Worm (Caenorhabditis elegans) whole organism, young adult: ENCODE data around the gene F14F8.14.

Experiments used
- B0261.1 ChIP-seq: sonication (generic microtip); optimal IDR thresholded peaks from 2 replicates; lab custom pipeline; 2016; ENCODE audit warnings: mild to moderate bottlenecking, missing genetic modification characterization, moderate library complexity, missing compliant biosample characterization
- C06A6.2 ChIP-seq: fragments of 200-800 bp; sonication (Bioruptor generic); conservative IDR thresholded peaks from 2 replicates; pipeline ENCODE4 v1.3.6; 2022; ENCODE audit warnings: missing genetic modification characterization, missing compliant biosample characterization
- C17E4.6 ChIP-seq: fragments of 200-800 bp; sonication (Bioruptor generic); IDR thresholded peaks from 2 replicates; pipeline ENCODE4 v1.3.6; 2022; ENCODE audit warnings: missing genetic modification reagents, missing genetic modification characterization, missing compliant biosample characterization
- F23B12.7 ChIP-seq: sonication (generic microtip); optimal IDR thresholded peaks from 2 replicates; lab custom pipeline; 2017; ENCODE audit warnings: missing genetic modification characterization, mild to moderate bottlenecking, missing compliant biosample characterization, antibody characterized with exemption, moderate library complexity; ENCODE audit not compliant: insufficient read depth
- F33H1.4 ChIP-seq: fragments of 200-800 bp; sonication (Bioruptor generic); IDR thresholded peaks from 2 replicates; pipeline ENCODE4 v1.3.6; 2022; ENCODE audit warnings: missing genetic modification reagents, missing genetic modification characterization, missing compliant biosample characterization
- F57A8.1 ChIP-seq: fragments of 200-800 bp; sonication (Bioruptor generic); optimal IDR thresholded peaks from 2 replicates; lab custom pipeline; 2018; ENCODE audit warnings: mild to moderate bottlenecking, missing genetic modification characterization, moderate library complexity, missing compliant biosample characterization
- K12H6.12 ChIP-seq: fragments of 200-800 bp; sonication (Bioruptor generic); optimal IDR thresholded peaks from 2 replicates; lab custom pipeline; 2018; ENCODE audit warnings: mild to moderate bottlenecking, missing genetic modification characterization, missing compliant biosample characterization
- Y56A3A.18 ChIP-seq: fragments of 200-800 bp; sonication (Bioruptor generic); IDR thresholded peaks from 2 replicates; pipeline ENCODE4 v1.3.6; 2022; ENCODE audit warnings: missing genetic modification reagents, missing genetic modification characterization, missing compliant biosample characterization
- Y95B8A.8 ChIP-seq: fragments of 200-800 bp; sonication (Bioruptor generic); IDR thresholded peaks from 2 replicates; pipeline ENCODE4 v1.3.6; 2022; ENCODE audit warnings: missing genetic modification reagents, missing genetic modification characterization, missing compliant biosample characterization
- attf-6 ChIP-seq: fragments of 200-800 bp; sonication (Bioruptor generic); IDR thresholded peaks from 2 replicates; pipeline ENCODE4 v1.3.6; 2022; ENCODE audit warnings: missing genetic modification reagents, missing genetic modification characterization, missing compliant biosample characterization
- bed-2 ChIP-seq: fragments of 200-800 bp; sonication (Bioruptor generic); IDR thresholded peaks from 2 replicates; pipeline ENCODE4 v1.3.6; 2022; ENCODE audit warnings: missing genetic modification reagents, missing genetic modification characterization, missing compliant biosample characterization
- ccch-3 ChIP-seq: fragments of 200-800 bp; sonication (Bioruptor generic); optimal IDR thresholded peaks from 2 replicates; lab custom pipeline; 2018; ENCODE audit warnings: mild to moderate bottlenecking, missing genetic modification characterization, missing compliant biosample characterization
- ceh-27 ChIP-seq: fragments of 200-800 bp; sonication (Bioruptor generic); optimal IDR thresholded peaks from 2 replicates; lab custom pipeline; 2018; ENCODE audit warnings: mild to moderate bottlenecking, missing genetic modification characterization, moderate library complexity, missing compliant biosample characterization
- ceh-40 ChIP-seq: fragments of 200-800 bp; sonication (Bioruptor generic); IDR thresholded peaks from 2 replicates; pipeline ENCODE4 v1.3.6; 2022; ENCODE audit warnings: missing genetic modification characterization, missing compliant biosample characterization
- ceh-91 ChIP-seq: fragments of 200-800 bp; sonication (Bioruptor generic); IDR thresholded peaks from 2 replicates; pipeline ENCODE4 v1.3.6; 2022; ENCODE audit warnings: missing genetic modification reagents, missing genetic modification characterization, missing compliant biosample characterization
- chd-7 ChIP-seq: sonication (generic microtip); optimal IDR thresholded peaks from 2 replicates; lab custom pipeline; 2016; ENCODE audit warnings: mild to moderate bottlenecking, missing genetic modification characterization, moderate library complexity, missing compliant biosample characterization
- fkh-3 ChIP-seq: sonication (generic microtip); optimal IDR thresholded peaks from 2 replicates; lab custom pipeline; 2016; ENCODE audit warnings: mild to moderate bottlenecking, missing genetic modification characterization, missing compliant biosample characterization
- hlh-12 ChIP-seq: sonication (generic microtip); optimal IDR thresholded peaks from 2 replicates; lab custom pipeline; 2016; ENCODE audit warnings: missing genetic modification characterization, missing compliant biosample characterization
- hrde-1 ChIP-seq: sonication (generic microtip); optimal IDR thresholded peaks from 2 replicates; lab custom pipeline; 2016; ENCODE audit warnings: missing genetic modification characterization, mild to moderate bottlenecking, missing compliant biosample characterization, moderate library complexity, missing genotype, missing genetic modification reagents, borderline replicate concordance
- lin-54 ChIP-seq: fragments of 200-800 bp; sonication (Bioruptor generic); optimal IDR thresholded peaks from 2 replicates; lab custom pipeline; 2018; ENCODE audit warnings: mild to moderate bottlenecking, missing genetic modification characterization, missing compliant biosample characterization
- lir-1 ChIP-seq: fragments of 200-800 bp; sonication (Bioruptor generic); conservative IDR thresholded peaks from 2 replicates; pipeline ENCODE4 v1.3.6; 2022; ENCODE audit warnings: missing genetic modification reagents, missing genetic modification characterization, missing compliant biosample characterization
- lsl-1 ChIP-seq: fragments of 200-800 bp; sonication (Bioruptor generic); optimal IDR thresholded peaks from 2 replicates; lab custom pipeline; 2018; ENCODE audit warnings: mild to moderate bottlenecking, missing genetic modification characterization, moderate library complexity, missing compliant biosample characterization
- lsy-27 ChIP-seq: sonication (generic microtip); optimal IDR thresholded peaks from 2 replicates; lab custom pipeline; 2017; ENCODE audit warnings: missing genetic modification characterization, mild to moderate bottlenecking, missing compliant biosample characterization, antibody characterized with exemption, missing genotype, borderline replicate concordance; ENCODE audit not compliant: insufficient read depth
- mcd-1 ChIP-seq: fragments of 200-800 bp; sonication (Bioruptor generic); IDR thresholded peaks from 2 replicates; pipeline ENCODE4 v1.3.6; 2022; ENCODE audit warnings: missing genetic modification reagents, missing genetic modification characterization, missing compliant biosample characterization
- mxl-1 ChIP-seq: sonication (generic microtip); optimal IDR thresholded peaks from 2 replicates; lab custom pipeline; 2016; ENCODE audit warnings: missing genetic modification characterization, missing compliant biosample characterization
- nfya-2 ChIP-seq: fragments of 200-800 bp; sonication (Bioruptor generic); IDR thresholded peaks from 2 replicates; pipeline ENCODE4 v1.3.6; 2022; ENCODE audit warnings: missing genetic modification reagents, missing genetic modification characterization, missing compliant biosample characterization
- nhr-27 ChIP-seq: fragments of 200-800 bp; sonication (Bioruptor generic); optimal IDR thresholded peaks from 2 replicates; lab custom pipeline; 2018; ENCODE audit warnings: mild to moderate bottlenecking, missing genetic modification characterization, moderate library complexity, missing compliant biosample characterization
- pbrm-1 ChIP-seq: fragments of 200-800 bp; sonication (Bioruptor generic); IDR thresholded peaks from 2 replicates; pipeline ENCODE4 v1.3.6; 2022; ENCODE audit warnings: missing genetic modification reagents, missing genetic modification characterization, missing compliant biosample characterization
- pha-4 ChIP-seq: fragments of 150-350 bp; sonication (generic microtip); optimal IDR thresholded peaks from 2 replicates; lab custom pipeline; 2014; ENCODE audit warnings: missing biosample characterization, missing genetic modification reagents, missing genetic modification characterization
- sdz-38 ChIP-seq: sonication (generic microtip); optimal IDR thresholded peaks from 2 replicates; lab custom pipeline; 2016; ENCODE audit warnings: missing genotype, missing genetic modification characterization, missing compliant biosample characterization
- snpc-1.1 ChIP-seq: sonication (generic microtip); optimal IDR thresholded peaks from 2 replicates; lab custom pipeline; 2017; ENCODE audit warnings: missing genetic modification characterization, mild to moderate bottlenecking, missing compliant biosample characterization, antibody characterized with exemption, moderate library complexity, missing genotype, missing genetic modification reagents; ENCODE audit not compliant: insufficient read depth
- snpc-1.3 ChIP-seq: sonication (generic microtip); optimal IDR thresholded peaks from 2 replicates; lab custom pipeline; 2017; ENCODE audit warnings: missing genetic modification characterization, mild to moderate bottlenecking, missing compliant biosample characterization, antibody characterized with exemption, moderate library complexity, missing genotype, missing genetic modification reagents; ENCODE audit not compliant: insufficient read depth
- snpc-4 ChIP-seq, 5 experiments: fragments of 150-350 bp in 1 of 5; sonication (generic microtip) in 4 of 5; optimal IDR thresholded peaks; 2 replicates each; lab custom pipeline; 2014 to 2018; ENCODE audit warnings: missing genetic modification characterization in 5 of 5, missing biosample characterization in 3 of 5, antibody characterized with exemption in 2 of 5, mild to moderate bottlenecking in 2 of 5, missing compliant biosample characterization in 2 of 5, missing genotype in 2 of 5, moderate library complexity in 2 of 5, missing genetic modification reagents in 1 of 5
- sptf-2 ChIP-seq: fragments of 200-800 bp; sonication (Bioruptor generic); optimal IDR thresholded peaks from 2 replicates; lab custom pipeline; 2018; ENCODE audit warnings: mild to moderate bottlenecking, missing genetic modification characterization, missing compliant biosample characterization
- tbp1 ChIP-seq: fragments of 200-800 bp; sonication (Bioruptor generic); optimal IDR thresholded peaks from 2 replicates; lab custom pipeline; 2018; ENCODE audit warnings: mild to moderate bottlenecking, missing genetic modification characterization, missing compliant biosample characterization
- unc-130 ChIP-seq: sonication (generic microtip); optimal IDR thresholded peaks from 2 replicates; lab custom pipeline; 2016; ENCODE audit warnings: missing genetic modification reagents, missing genetic modification characterization, missing compliant biosample characterization
- ztf-18 ChIP-seq: sonication (generic microtip); optimal IDR thresholded peaks from 2 replicates; lab custom pipeline; 2016; ENCODE audit warnings: missing genotype, mild to moderate bottlenecking, missing genetic modification characterization, missing compliant biosample characterization
- ztf-3 ChIP-seq: fragments of 200-800 bp; sonication (Bioruptor generic); optimal IDR thresholded peaks from 2 replicates; lab custom pipeline; 2018; ENCODE audit warnings: mild to moderate bottlenecking, missing genetic modification characterization, missing compliant biosample characterization
- ztf-6 ChIP-seq: fragments of 200-800 bp; sonication (Bioruptor generic); IDR thresholded peaks from 2 replicates; pipeline ENCODE4 v1.3.6; 2022; ENCODE audit warnings: missing genetic modification reagents, missing genetic modification characterization, missing compliant biosample characterization

F14F8.14 gene

ce11 chrV:16683359-16683758 lies 16.8 kb upstream of the F14F8.14 start:
- TF ChIP-seq F57A8.1 (GFP tag; lab: Kevin White, UChicago), result no peak
- TF ChIP-seq fkh-3, result no peak
- no peak for TF ChIP-seq snpc-1.1 (tag; lab: Kevin White, UChicago)
- no peak for TF ChIP-seq hlh-12
- no peak for TF ChIP-seq sptf-2 (GFP tag; lab: Kevin White, UChicago)
- no peak for TF ChIP-seq K12H6.12 (tag; lab: Kevin White, UChicago)
- TF ChIP-seq sdz-38 (tag; lab: Kevin White, UChicago), result no peak
- TF ChIP-seq F33H1.4 (GFP tag; lab: Robert Waterston, UW), result no peak
- TF ChIP-seq ztf-6 (GFP tag; lab: Robert Waterston, UW), result no peak

- TF ChIP-seq C17E4.6 (GFP tag; lab: Robert Waterston, UW), result no peak
- no peak for TF ChIP-seq nfya-2 (GFP tag; lab: Robert Waterston, UW)
- TF ChIP-seq F23B12.7, result no peak
Observed at ce11 chrV:16682886-16683285, 16.3 kb upstream of the F14F8.14 start, which contains the start of gene srw-36. Gene srw-36 (plus strand): TSS chrV:16683186.

ce11 chrV:16679981-16680380 lies 13.4 kb upstream of the F14F8.14 start, which contains the start of gene srw-44:
Gene srw-44 (plus strand): TSS chrV:16680281.
- TF ChIP-seq hrde-1 (tag; lab: Kevin White, UChicago), result no peak
- TF ChIP-seq mxl-1 (tag; lab: Kevin White, UChicago), result no peak
- TF ChIP-seq ceh-27 (GFP tag; lab: Kevin White, UChicago), result no peak
- TF ChIP-seq snpc-4 (GFP tag; optimal IDR thresholded peaks at IDR 0.05; lab: Kevin White, UChicago), result no peak
- TF ChIP-seq snpc-4 (tag; optimal IDR thresholded peaks at IDR 0.05; lab: Kevin White, UChicago), result no peak
- no peak for TF ChIP-seq ceh-91 (GFP tag; lab: Robert Waterston, UW)
- no peak for TF ChIP-seq tbp1 (GFP tag; lab: Kevin White, UChicago)
- no peak for TF ChIP-seq ceh-40
- TF ChIP-seq nfya-2 (GFP tag; lab: Robert Waterston, UW), result no peak
- TF ChIP-seq lsl-1, result no peak
- TF ChIP-seq ztf-3, result no peak
- TF ChIP-seq fkh-3, result no peak
- TF ChIP-seq chd-7 (tag; lab: Kevin White, UChicago), result no peak
- TF ChIP-seq Y95B8A.8 (GFP tag; lab: Robert Waterston, UW), result no peak
- TF ChIP-seq nhr-27 (tag; lab: Kevin White, UChicago), result no peak
- TF ChIP-seq bed-2 (GFP tag; lab: Robert Waterston, UW), result no peak
- no peak for TF ChIP-seq unc-130
- TF ChIP-seq C06A6.2 (GFP tag; lab: Robert Waterston, UW), result no peak
- no peak for TF ChIP-seq Y56A3A.18 (GFP tag; lab: Robert Waterston, UW)
- no peak for TF ChIP-seq attf-6 (GFP tag; lab: Robert Waterston, UW)
- no peak for TF ChIP-seq B0261.1 (tag; lab: Kevin White, UChicago)

- TF ChIP-seq mcd-1, result no peak
- no peak for TF ChIP-seq snpc-1.3
- no peak for TF ChIP-seq pha-4
- no peak for TF ChIP-seq C17E4.6 (GFP tag; lab: Robert Waterston, UW)
- TF ChIP-seq lsy-27 (tag; lab: Kevin White, UChicago), result no peak
- TF ChIP-seq ztf-18 (tag; lab: Kevin White, UChicago), result no peak
- no peak for TF ChIP-seq lin-54 (GFP tag; lab: Kevin White, UChicago)
- no peak for TF ChIP-seq ccch-3 (GFP tag; lab: Kevin White, UChicago)
- TF ChIP-seq pbrm-1 (GFP tag; lab: Robert Waterston, UW), result no peak
- no peak for TF ChIP-seq hlh-12
- TF ChIP-seq lir-1 (GFP tag; lab: Robert Waterston, UW), result no peak
Observed at ce11 chrV:16679237-16679636, 12.7 kb upstream of the F14F8.14 start, which contains the start of gene srz-103. Gene srz-103 (minus strand): TSS chrV:16679337.
